Worm (Caenorhabditis elegans) whole organism, young adult: ENCODE results near the gene F41F3.8.

Source experiments
- B0019.2 ChIP-seq: fragments of 200-800 bp; sonication (Bioruptor generic); conservative IDR thresholded peaks from 2 replicates; pipeline ENCODE4 v1.3.6; 2022; ENCODE audit warnings: missing genetic modification reagents, missing genetic modification characterization, missing compliant biosample characterization
- B0035.1 ChIP-seq: sonication (generic microtip); optimal IDR thresholded peaks from 2 replicates; lab custom pipeline; 2016; ENCODE audit warnings: missing genetic modification characterization, mild to moderate bottlenecking, missing compliant biosample characterization, missing genotype, missing genetic modification reagents
- B0261.1 ChIP-seq: sonication (generic microtip); optimal IDR thresholded peaks from 2 replicates; lab custom pipeline; 2016; ENCODE audit warnings: mild to moderate bottlenecking, missing genetic modification characterization, moderate library complexity, missing compliant biosample characterization
- C17E4.6 ChIP-seq: fragments of 200-800 bp; sonication (Bioruptor generic); IDR thresholded peaks from 2 replicates; pipeline ENCODE4 v1.3.6; 2022; ENCODE audit warnings: missing genetic modification reagents, missing genetic modification characterization, missing compliant biosample characterization
- D2030.7 ChIP-seq: fragments of 200-800 bp; sonication (Bioruptor generic); IDR thresholded peaks from 2 replicates; pipeline ENCODE4 v1.3.6; 2022; ENCODE audit warnings: missing genetic modification reagents, missing genetic modification characterization, missing compliant biosample characterization
- F33H1.4 ChIP-seq: fragments of 200-800 bp; sonication (Bioruptor generic); IDR thresholded peaks from 2 replicates; pipeline ENCODE4 v1.3.6; 2022; ENCODE audit warnings: missing genetic modification reagents, missing genetic modification characterization, missing compliant biosample characterization
- F57A8.1 ChIP-seq: fragments of 200-800 bp; sonication (Bioruptor generic); optimal IDR thresholded peaks from 2 replicates; lab custom pipeline; 2018; ENCODE audit warnings: mild to moderate bottlenecking, missing genetic modification characterization, moderate library complexity, missing compliant biosample characterization
- Y53G8AR.9 ChIP-seq: fragments of 200-800 bp; sonication (Bioruptor generic); conservative IDR thresholded peaks from 2 replicates; pipeline ENCODE4 v1.3.6; 2022; ENCODE audit warnings: missing genetic modification reagents, missing genetic modification characterization, missing compliant biosample characterization
- Y79H2A.3 ChIP-seq: fragments of 200-800 bp; sonication (Bioruptor generic); conservative IDR thresholded peaks from 2 replicates; pipeline ENCODE4 v1.3.6; 2022; ENCODE audit warnings: missing genetic modification reagents, missing genetic modification characterization, missing compliant biosample characterization
- Y95B8A.8 ChIP-seq: fragments of 200-800 bp; sonication (Bioruptor generic); IDR thresholded peaks from 2 replicates; pipeline ENCODE4 v1.3.6; 2022; ENCODE audit warnings: missing genetic modification reagents, missing genetic modification characterization, missing compliant biosample characterization
- aptf-3 ChIP-seq: fragments of 200-800 bp; sonication (Bioruptor generic); IDR thresholded peaks from 2 replicates; pipeline ENCODE4 v1.3.6; 2022; ENCODE audit warnings: missing genetic modification characterization, missing compliant biosample characterization
- bed-1 ChIP-seq: fragments of 200-800 bp; sonication (Bioruptor generic); IDR thresholded peaks from 2 replicates; pipeline ENCODE4 v1.3.6; 2022; ENCODE audit warnings: missing genetic modification reagents, missing genetic modification characterization, missing compliant biosample characterization
- cebp-1 ChIP-seq, 2 experiments: fragments of 200-800 bp in 1 of 2; sonication (Bioruptor generic) in 1 of 2; sonication (generic microtip) in 1 of 2; IDR thresholded peaks in 1 of 2; optimal IDR thresholded peaks in 1 of 2; 2 replicates each; pipeline versions ENCODE4 v1.3.6 to Lab custom; 2017 to 2022; ENCODE audit warnings: missing compliant biosample characterization in 2 of 2, missing genetic modification characterization in 2 of 2, mild to moderate bottlenecking in 1 of 2, missing genetic modification reagents in 1 of 2, moderate library complexity in 1 of 2
- cebp-2 ChIP-seq: fragments of 200-800 bp; sonication (Bioruptor generic); IDR thresholded peaks from 2 replicates; pipeline ENCODE4 v1.3.6; 2022; ENCODE audit warnings: missing genetic modification characterization, missing compliant biosample characterization
- ceh-79 ChIP-seq: sonication (generic microtip); optimal IDR thresholded peaks from 2 replicates; lab custom pipeline; 2017; ENCODE audit warnings: mild to moderate bottlenecking, missing genetic modification characterization, missing compliant biosample characterization
- die-1 ChIP-seq: sonication (generic microtip); optimal IDR thresholded peaks from 2 replicates; lab custom pipeline; 2016; ENCODE audit warnings: missing genotype, mild to moderate bottlenecking, missing genetic modification characterization, missing compliant biosample characterization
- dox-1 ChIP-seq: fragments of 200-800 bp; sonication (Bioruptor generic); IDR thresholded peaks from 2 replicates; pipeline ENCODE4 v1.3.6; 2022; ENCODE audit warnings: missing genetic modification reagents, missing genetic modification characterization, missing compliant biosample characterization
- egl-44 ChIP-seq: fragments of 200-800 bp; sonication (Bioruptor generic); IDR thresholded peaks from 2 replicates; pipeline ENCODE4 v1.3.6; 2022; ENCODE audit warnings: missing genetic modification reagents, missing genetic modification characterization, missing compliant biosample characterization
- egrh-3 ChIP-seq: fragments of 200-800 bp; sonication (Bioruptor generic); IDR thresholded peaks from 2 replicates; pipeline ENCODE4 v1.3.6; 2022; ENCODE audit warnings: missing genetic modification reagents, missing genetic modification characterization, missing compliant biosample characterization
- ekl-4 ChIP-seq: fragments of 200-800 bp; sonication (Bioruptor generic); IDR thresholded peaks from 2 replicates; pipeline ENCODE4 v1.3.6; 2022; ENCODE audit warnings: missing genetic modification reagents, missing genetic modification characterization, missing compliant biosample characterization
- hmg-20 ChIP-seq: fragments of 200-800 bp; sonication (Bioruptor generic); IDR thresholded peaks from 2 replicates; pipeline ENCODE4 v1.3.6; 2022; ENCODE audit warnings: missing genetic modification reagents, missing genetic modification characterization, missing compliant biosample characterization
- hsf-1 ChIP-seq: fragments of 200-800 bp; sonication (Bioruptor generic); IDR thresholded peaks from 2 replicates; pipeline ENCODE4 v1.3.6; 2022; ENCODE audit warnings: missing genetic modification reagents, missing genetic modification characterization, missing compliant biosample characterization
- lin-26 ChIP-seq: fragments of 200-800 bp; sonication (Bioruptor generic); IDR thresholded peaks from 2 replicates; pipeline ENCODE4 v1.3.6; 2022; ENCODE audit warnings: missing genetic modification reagents, missing genetic modification characterization, missing compliant biosample characterization
- lin-40 ChIP-seq: sonication (generic microtip); optimal IDR thresholded peaks from 2 replicates; lab custom pipeline; 2016; ENCODE audit warnings: missing genetic modification characterization, mild to moderate bottlenecking, missing compliant biosample characterization, missing genotype, missing genetic modification reagents
- lsy-27 ChIP-seq: sonication (generic microtip); optimal IDR thresholded peaks from 2 replicates; lab custom pipeline; 2017; ENCODE audit warnings: missing genetic modification characterization, mild to moderate bottlenecking, missing compliant biosample characterization, antibody characterized with exemption, missing genotype, borderline replicate concordance; ENCODE audit not compliant: insufficient read depth
- madf-3 ChIP-seq: fragments of 200-800 bp; sonication (Bioruptor generic); IDR thresholded peaks from 2 replicates; pipeline ENCODE4 v1.3.6; 2022; ENCODE audit warnings: missing genetic modification reagents, missing genetic modification characterization, missing compliant biosample characterization
- madf-8 ChIP-seq: fragments of 200-800 bp; sonication (Bioruptor generic); conservative IDR thresholded peaks from 2 replicates; pipeline ENCODE4 v1.3.6; 2022; ENCODE audit warnings: missing genetic modification reagents, missing genetic modification characterization, missing compliant biosample characterization
- mcd-1 ChIP-seq: fragments of 200-800 bp; sonication (Bioruptor generic); IDR thresholded peaks from 2 replicates; pipeline ENCODE4 v1.3.6; 2022; ENCODE audit warnings: missing genetic modification reagents, missing genetic modification characterization, missing compliant biosample characterization
- nfyb-1 ChIP-seq: fragments of 200-800 bp; sonication (Bioruptor generic); IDR thresholded peaks from 2 replicates; pipeline ENCODE4 v1.3.6; 2022; ENCODE audit warnings: missing genetic modification reagents, missing genetic modification characterization, missing compliant biosample characterization
- nhr-120 ChIP-seq: fragments of 200-800 bp; sonication (Bioruptor generic); IDR thresholded peaks from 2 replicates; pipeline ENCODE4 v1.3.6; 2022; ENCODE audit warnings: missing genetic modification characterization, missing compliant biosample characterization
- nhr-179 ChIP-seq: sonication (generic microtip); optimal IDR thresholded peaks from 2 replicates; lab custom pipeline; 2016; ENCODE audit warnings: mild to moderate bottlenecking, missing genetic modification characterization, missing compliant biosample characterization
- nhr-80 ChIP-seq: sonication (generic microtip); optimal IDR thresholded peaks from 2 replicates; lab custom pipeline; 2016; ENCODE audit warnings: missing genetic modification characterization, missing compliant biosample characterization
- nhr-90 ChIP-seq: sonication (generic microtip); optimal IDR thresholded peaks from 2 replicates; lab custom pipeline; 2016; ENCODE audit warnings: missing genotype, mild to moderate bottlenecking, missing genetic modification characterization, missing compliant biosample characterization
- pbrm-1 ChIP-seq: fragments of 200-800 bp; sonication (Bioruptor generic); IDR thresholded peaks from 2 replicates; pipeline ENCODE4 v1.3.6; 2022; ENCODE audit warnings: missing genetic modification reagents, missing genetic modification characterization, missing compliant biosample characterization
- rpc-1 ChIP-seq, 2 experiments: fragments of 150-350 bp in 1 of 2; sonication (generic microtip) in 1 of 2; optimal IDR thresholded peaks; 2 replicates each; lab custom pipeline; 2014 to 2018; ENCODE audit warnings: missing biosample characterization in 1 of 2, missing genetic modification characterization in 1 of 2, missing genetic modification reagents in 1 of 2, missing genotype in 1 of 2
- somi-1 ChIP-seq: fragments of 200-800 bp; sonication (Bioruptor generic); optimal IDR thresholded peaks from 2 replicates; lab custom pipeline; 2018; ENCODE audit warnings: mild to moderate bottlenecking, missing genetic modification characterization, missing compliant biosample characterization
- tbp1 ChIP-seq: fragments of 200-800 bp; sonication (Bioruptor generic); optimal IDR thresholded peaks from 2 replicates; lab custom pipeline; 2018; ENCODE audit warnings: mild to moderate bottlenecking, missing genetic modification characterization, missing compliant biosample characterization
- unc-62 ChIP-seq: fragments of 150-350 bp; optimal IDR thresholded peaks from 2 replicates; lab custom pipeline; 2014; ENCODE audit warnings: missing biosample characterization, missing genetic modification reagents, missing genetic modification characterization
- xnd-1 ChIP-seq: sonication (generic microtip); optimal IDR thresholded peaks from 2 replicates; lab custom pipeline; 2016; ENCODE audit warnings: missing genotype, missing genetic modification reagents, missing genetic modification characterization, missing compliant biosample characterization
- zfh-2 ChIP-seq: fragments of 200-800 bp; sonication (Bioruptor generic); conservative IDR thresholded peaks from 2 replicates; pipeline ENCODE4 v1.3.6; 2022; ENCODE audit warnings: missing genetic modification reagents, missing genetic modification characterization, missing compliant biosample characterization
- ztf-22 ChIP-seq: fragments of 200-800 bp; sonication (Bioruptor generic); optimal IDR thresholded peaks from 2 replicates; lab custom pipeline; 2018; ENCODE audit warnings: mild to moderate bottlenecking, missing genetic modification characterization, moderate library complexity, missing compliant biosample characterization
- ztf-25 ChIP-seq: fragments of 200-800 bp; sonication (Bioruptor generic); IDR thresholded peaks from 2 replicates; pipeline ENCODE4 v1.3.6; 2022; ENCODE audit warnings: missing genetic modification reagents, missing genetic modification characterization, missing compliant biosample characterization
- ztf-26 ChIP-seq: sonication (generic microtip); optimal IDR thresholded peaks from 2 replicates; lab custom pipeline; 2017; ENCODE audit warnings: missing genetic modification characterization, missing compliant biosample characterization
- ztf-28 ChIP-seq: fragments of 200-800 bp; sonication (Bioruptor generic); IDR thresholded peaks from 2 replicates; pipeline ENCODE4 v1.3.6; 2022; ENCODE audit warnings: missing genetic modification reagents, missing genetic modification characterization, missing compliant biosample characterization

The F41F3.8 gene

ce11 chrV:4628517-4628930 is 20.1 kb upstream of the F41F3.8 start, which contains the start of gene pmt-2 (continued):
- TF ChIP-seq B0019.2 (GFP tag; lab: Robert Waterston, UW) (no peak), lin-40 (tag; lab: Kevin White, UChicago) (peak; percentile 21), ztf-26 (tag; lab: Kevin White, UChicago) (peak; percentile 35), zfh-2 (GFP tag; lab: Robert Waterston, UW) (no peak), nhr-179 (tag; lab: Kevin White, UChicago) (no peak), F57A8.1 (GFP tag; lab: Kevin White, UChicago) (no peak), ceh-79 (no peak), ztf-22 (GFP tag; lab: Kevin White, UChicago) (no peak), lsy-27 (tag; lab: Kevin White, UChicago) (no peak), F33H1.4 (GFP tag; lab: Robert Waterston, UW) (no peak), madf-8 (no peak), B0035.1 (no peak), unc-62 (no peak), xnd-1 (tag; lab: Kevin White, UChicago) (no peak), dox-1 (GFP tag; lab: Robert Waterston, UW) (no peak), cebp-2 (GFP tag; lab: Robert Waterston, UW) (no peak)

- TF ChIP-seq nhr-80 (peak; percentile 60), somi-1 (no peak)
Measured at ce11 chrV:4630267-4630666, 18.4 kb upstream of the F41F3.8 start.

- TF ChIP-seq ztf-25 (peak; percentile 85; the same call in 1 of the 2 replicates), Y95B8A.8 (GFP tag; lab: Robert Waterston, UW) (peak; percentile 43; the same call in 1 of the 2 replicates), hmg-20 (GFP tag; lab: Robert Waterston, UW) (peak; percentile 36; the same call in 1 of the 2 replicates), mcd-1 (GFP tag; lab: Robert Waterston, UW) (peak; percentile 48), cebp-2 (GFP tag; lab: Robert Waterston, UW) (peak; percentile 78; the same call in 1 of the 2 replicates), dox-1 (GFP tag; lab: Robert Waterston, UW) (peak; percentile 83), egrh-3 (GFP tag; lab: Robert Waterston, UW) (peak; percentile 39; the same call in 1 of the 2 replicates), die-1 (tag; lab: Kevin White, UChicago) (peak; percentile 15), aptf-3 (GFP tag; lab: Robert Waterston, UW) (peak; percentile 72; the same call in 1 of the 2 replicates), rpc-1 (optimal IDR thresholded peaks at IDR 0.05; lab: Kevin White, UChicago) (peak; percentile 23), rpc-1 (tag; optimal IDR thresholded peaks at IDR 0.05; lab: Kevin White, UChicago) (peak; percentile 56), F33H1.4 (GFP tag; lab: Robert Waterston, UW) (peak; percentile 43), hsf-1 (GFP tag; lab: Robert Waterston, UW) (peak; percentile 66; the same call in 1 of the 2 replicates), pbrm-1 (GFP tag; lab: Robert Waterston, UW) (peak; percentile 55; the same call in 1 of the 2 replicates), lin-26 (peak; percentile 98), C17E4.6 (GFP tag; lab: Robert Waterston, UW) (peak; percentile 26; the same call in 1 of the 2 replicates), tbp1 (GFP tag; lab: Kevin White, UChicago) (peak; percentile 78), ekl-4 (GFP tag; lab: Robert Waterston, UW) (peak; percentile 82), nfyb-1 (GFP tag; lab: Robert Waterston, UW) (peak; percentile 68), madf-3 (0 out of 2 replicates have a peak, but pooled peaks have one; percentile 53), cebp-1 (GFP tag; IDR thresholded peaks at IDR 0.05; lab: Robert Waterston, UW) (0 out of 2 replicates have a peak, but pooled peaks have one; percentile 27), cebp-1 (tag; optimal IDR thresholded peaks at IDR 0.05; lab: Kevin White, UChicago) (peak; percentile 21), nhr-120 (GFP tag; lab: Robert Waterston, UW) (0 out of 2 replicates have a peak, but pooled peaks have one; percentile 84), D2030.7 (peak; percentile 81), Y79H2A.3 (peak; percentile 26; the same call in 1 of the 2 replicates), ztf-28 (GFP tag; lab: Robert Waterston, UW) (0 out of 2 replicates have a peak, but pooled peaks have one; percentile 65), bed-1 (GFP tag; lab: Robert Waterston, UW) (peak; percentile 88; the same call in 1 of the 2 replicates), egl-44 (GFP tag; lab: Robert Waterston, UW) (peak; percentile 92), nhr-90 (tag; lab: Kevin White, UChicago) (peak; percentile 1), B0261.1 (peak; percentile 33), Y53G8AR.9 (peak; percentile 64)
Measured at ce11 chrV:4632808-4633207, 15.8 kb upstream of the F41F3.8 start.
